Worm (Caenorhabditis elegans) whole organism, L4/young adult: Measurements from ENCODE around the gene F17C11.11.

Source experiments
- dao-5 ChIP-seq: sonication (generic microtip); optimal IDR thresholded peaks from 2 replicates; lab custom pipeline; 2016; ENCODE audit warnings: missing genotype, missing genetic modification characterization, moderate library complexity, missing compliant biosample characterization
- him-1 ChIP-seq: sonication (generic microtip); optimal IDR thresholded peaks from 2 replicates; lab custom pipeline; 2016; ENCODE audit warnings: missing genotype, missing genetic modification reagents, missing genetic modification characterization, missing compliant biosample characterization

DNA sequence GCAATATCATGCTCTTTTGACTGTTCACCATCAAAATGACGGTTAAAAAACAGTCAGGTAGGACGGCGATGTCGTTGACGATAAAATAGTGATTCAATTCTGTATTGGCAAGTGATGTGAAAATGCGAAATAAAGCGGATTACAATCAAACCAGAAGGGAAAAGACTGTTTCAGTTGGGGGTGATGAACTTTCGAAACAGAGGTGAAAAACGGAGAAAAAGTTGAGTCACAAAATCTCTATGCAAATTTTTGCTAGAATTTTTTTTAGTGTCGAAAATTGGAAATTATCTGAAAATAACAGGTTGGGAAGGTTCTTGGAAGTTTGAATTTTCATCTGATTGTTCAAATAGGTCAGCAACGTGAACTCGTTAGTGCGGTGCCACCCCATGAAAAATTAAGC is 16.9 kb downstream of the F17C11.11 start, which contains the start of gene nas-31:
- TF ChIP-seq him-1 (tag; lab: Kevin White, UChicago): no peak
- no peak for TF ChIP-seq dao-5 (tag; lab: Kevin White, UChicago)
